Worm (Caenorhabditis elegans) whole organism, late embryonic: ENCODE measurements around the gene srw-124.

Experiments used
- C38D4.7 ChIP-seq: fragments of 200-800 bp; sonication (Bioruptor generic); optimal IDR thresholded peaks from 2 replicates; lab custom pipeline; 2018; ENCODE audit warnings: mild to moderate bottlenecking, missing genetic modification characterization, moderate library complexity, missing compliant biosample characterization
- ama-1 ChIP-seq: fragments of 150-350 bp; optimal IDR thresholded peaks from 2 replicates; lab custom pipeline; 2014
- ceh-30 ChIP-seq: fragments of 150-350 bp; optimal IDR thresholded peaks from 2 replicates; lab custom pipeline; 2014; ENCODE audit warnings: missing biosample characterization, missing genetic modification characterization
- ceh-48 ChIP-seq: sonication (generic microtip); optimal IDR thresholded peaks from 2 replicates; lab custom pipeline; 2016; ENCODE audit warnings: missing genetic modification characterization, inconsistent platforms, missing compliant biosample characterization
- ceh-6 ChIP-seq: fragments of 200-800 bp; sonication (Bioruptor generic); optimal IDR thresholded peaks from 2 replicates; lab custom pipeline; 2018; ENCODE audit warnings: mild to moderate bottlenecking, missing genetic modification characterization, missing compliant biosample characterization
- che-1 ChIP-seq: sonication (generic microtip); optimal IDR thresholded peaks from 2 replicates; lab custom pipeline; 2016; ENCODE audit warnings: mild to moderate bottlenecking, missing genetic modification characterization, missing compliant biosample characterization
- elt-2 ChIP-seq: sonication (generic microtip); optimal IDR thresholded peaks from 2 replicates; lab custom pipeline; 2016; ENCODE audit warnings: missing genetic modification reagents, missing genetic modification characterization, missing compliant biosample characterization
- mec-3 ChIP-seq: sonication (generic microtip); optimal IDR thresholded peaks from 2 replicates; lab custom pipeline; 2016; ENCODE audit warnings: borderline replicate concordance, missing genetic modification characterization, missing compliant biosample characterization
- pqm-1 ChIP-seq: sonication (generic microtip); optimal IDR thresholded peaks from 2 replicates; lab custom pipeline; 2016; ENCODE audit warnings: missing genetic modification characterization, missing compliant biosample characterization
- ref-2 ChIP-seq: sonication (generic microtip); optimal IDR thresholded peaks from 2 replicates; lab custom pipeline; 2016; ENCODE audit warnings: missing genetic modification characterization, missing compliant biosample characterization
- tbx-2 ChIP-seq: sonication (generic microtip); optimal IDR thresholded peaks from 2 replicates; lab custom pipeline; 2016; ENCODE audit warnings: missing genetic modification characterization, missing compliant biosample characterization
- unc-3 ChIP-seq, 2 experiments: fragments of 200-800 bp in 1 of 2; sonication (Bioruptor generic) in 1 of 2; sonication (generic microtip) in 1 of 2; conservative IDR thresholded peaks in 1 of 2; optimal IDR thresholded peaks in 1 of 2; 2 replicates each; pipeline versions ENCODE4 v1.3.6 to Lab custom; 2016 to 2022; ENCODE audit warnings: missing compliant biosample characterization in 2 of 2, missing genetic modification characterization in 2 of 2, missing genetic modification reagents in 1 of 2
- zip-5 ChIP-seq: sonication (generic microtip); optimal IDR thresholded peaks from 2 replicates; lab custom pipeline; 2016; ENCODE audit warnings: missing genetic modification characterization, missing compliant biosample characterization

ce11 chrV:2979978-2980377 is 3.6 kb downstream of the srw-124 start, which contains the start of gene srw-118:
- no peak for TF ChIP-seq zip-5 (tag; lab: Kevin White, UChicago)
- TF ChIP-seq elt-2 (tag; lab: Kevin White, UChicago): no peak
- TF ChIP-seq pqm-1 (tag; lab: Kevin White, UChicago): no peak
- TF ChIP-seq ceh-6 (GFP tag; lab: Kevin White, UChicago): no peak
- no peak for TF ChIP-seq ref-2 (tag; lab: Kevin White, UChicago)
- no peak for TF ChIP-seq ama-1 (lab: Kevin White, UChicago)
- TF ChIP-seq unc-3 (GFP tag; conservative IDR thresholded peaks at IDR 0.05; lab: Robert Waterston, UW): no peak
- TF ChIP-seq unc-3 (tag; optimal IDR thresholded peaks at IDR 0.05; lab: Kevin White, UChicago): no peak
- TF ChIP-seq tbx-2 (tag; lab: Kevin White, UChicago): no peak
- no peak for TF ChIP-seq ceh-30 (tag; lab: Kevin White, UChicago)
- no peak for TF ChIP-seq mec-3 (tag; lab: Kevin White, UChicago)
- TF ChIP-seq C38D4.7 (GFP tag; lab: Kevin White, UChicago): no peak
- TF ChIP-seq ceh-48 (tag; lab: Kevin White, UChicago): no peak
- no peak for TF ChIP-seq che-1
